Fruit fly (Drosophila melanogaster): ENCODE results near the gene CG13386.

dm6 chr2L:8437176-8437575 lies 38.4 kb downstream of the CG13386 start, which contains the start of the genes D12 and Chrac-14:
- TF ChIP-seq cic (GFP tag; optimal IDR thresholded peaks at IDR 0.05) (no peak), ovo (GFP tag; optimal IDR thresholded peaks at IDR 0.05) (no peak), pad (GFP tag; optimal IDR thresholded peaks at IDR 0.05) (peak; percentile 10), Crg-1 (GFP tag; optimal IDR thresholded peaks at IDR 0.05) (peak; percentile 23), toe (GFP tag; optimal IDR thresholded peaks at IDR 0.05) (no peak), Mnt (GFP tag; optimal IDR thresholded peaks at IDR 0.05) (peak; percentile 65), tj (GFP tag; optimal IDR thresholded peaks at IDR 0.05) (no peak)
